Fruit fly (Drosophila melanogaster) whole organism, embryonic: Measurements from ENCODE around the gene CG46307.
A peak's percentile ranks its signal among the peaks of the same experiment; 100 is the strongest.

Experiments used
- Abd-B ChIP-seq: fragments of 200-800 bp; sonication (Bioruptor generic); optimal IDR thresholded peaks from 2 replicates; lab custom pipeline; 2018; ENCODE audit warnings: missing biosample characterization, mild to moderate bottlenecking, missing genetic modification characterization, moderate library complexity
- B-H1 ChIP-seq: fragments of 200-800 bp; sonication (Bioruptor generic); IDR thresholded peaks from 3 replicates; pipeline ENCODE4 v1.3.6; 2022; ENCODE audit warnings: missing biosample characterization, missing genetic modification characterization
- BEAF-32 ChIP-seq: fragments of 200-800 bp; sonication (Bioruptor generic); optimal IDR thresholded peaks from 3 replicates; lab custom pipeline; 2017; ENCODE audit warnings: missing biosample characterization, missing genetic modification characterization, mild to moderate bottlenecking, moderate library complexity, missing genetic modification reagents
- Bdp1 ChIP-seq: fragments of 200-800 bp; sonication (Bioruptor generic); optimal IDR thresholded peaks from 3 replicates; lab custom pipeline; 2016; ENCODE audit warnings: missing biosample characterization, missing genetic modification characterization
- Bgb ChIP-seq: fragments of 200-800 bp; sonication (Bioruptor generic); IDR thresholded peaks from 2 replicates; pipeline ENCODE4 v1.3.6; 2022; ENCODE audit warnings: missing biosample characterization, missing genetic modification characterization; ENCODE audit not compliant: partially characterized antibody
- CG10267 ChIP-seq: fragments of 200-800 bp; sonication (Bioruptor generic); optimal IDR thresholded peaks from 2 replicates; lab custom pipeline; 2018; ENCODE audit warnings: missing biosample characterization, mild to moderate bottlenecking, missing genetic modification characterization, moderate library complexity
- CG10979 ChIP-seq: fragments of 200-800 bp; sonication (Bioruptor generic); optimal IDR thresholded peaks from 2 replicates; lab custom pipeline; 2018; ENCODE audit warnings: missing biosample characterization, mild to moderate bottlenecking, missing genetic modification characterization, moderate library complexity
- CG11695 ChIP-seq: fragments of 200-800 bp; sonication (Bioruptor generic); IDR thresholded peaks from 3 replicates; pipeline ENCODE4 v1.3.6; 2022; ENCODE audit warnings: missing biosample characterization, missing genetic modification characterization
- CG12659 ChIP-seq: fragments of 200-800 bp; sonication (Bioruptor generic); optimal IDR thresholded peaks from 3 replicates; lab custom pipeline; 2017; ENCODE audit warnings: mild to moderate bottlenecking, missing biosample characterization, missing genetic modification reagents, missing genetic modification characterization
- CG13287 ChIP-seq: fragments of 200-800 bp; sonication (Bioruptor generic); IDR thresholded peaks from 2 replicates; pipeline ENCODE4 v1.3.6; 2022; ENCODE audit warnings: missing biosample characterization, missing genetic modification characterization; ENCODE audit not compliant: partially characterized antibody
- CG15514 ChIP-seq: fragments of 200-800 bp; sonication (Bioruptor generic); optimal IDR thresholded peaks from 3 replicates; lab custom pipeline; 2017; ENCODE audit warnings: missing biosample characterization, missing genetic modification characterization, mild to moderate bottlenecking, moderate library complexity, missing genetic modification reagents
- CG1647 ChIP-seq: fragments of 200-800 bp; sonication (Bioruptor generic); optimal IDR thresholded peaks from 3 replicates; lab custom pipeline; 2016; ENCODE audit warnings: missing biosample characterization, missing genetic modification characterization
- CG17361 ChIP-seq: fragments of 200-800 bp; sonication (Bioruptor generic); IDR thresholded peaks from 3 replicates; pipeline ENCODE4 v1.3.6; 2022; ENCODE audit warnings: missing biosample characterization, missing genetic modification characterization
- CG18011 ChIP-seq: fragments of 200-800 bp; sonication (Bioruptor generic); optimal IDR thresholded peaks from 2 replicates; lab custom pipeline; 2017; ENCODE audit warnings: missing biosample characterization, missing genetic modification characterization, mild to moderate bottlenecking, moderate library complexity, missing genotype
- CG18262 ChIP-seq: fragments of 200-800 bp; optimal IDR thresholded peaks from 3 replicates; lab custom pipeline; 2019; ENCODE audit warnings: missing biosample characterization, mild to moderate bottlenecking, missing genetic modification characterization, moderate library complexity
- CG2712 ChIP-seq: fragments of 200-800 bp; optimal IDR thresholded peaks from 3 replicates; lab custom pipeline; 2019; ENCODE audit warnings: missing biosample characterization, mild to moderate bottlenecking, missing genetic modification characterization, moderate library complexity
- CG30020 ChIP-seq: fragments of 200-800 bp; optimal IDR thresholded peaks from 2 replicates; lab custom pipeline; 2019; ENCODE audit warnings: missing biosample characterization, mild to moderate bottlenecking, missing genetic modification characterization, moderate library complexity
- CG30403 ChIP-seq: fragments of 200-800 bp; sonication (Bioruptor generic); optimal IDR thresholded peaks from 3 replicates; lab custom pipeline; 2016; ENCODE audit warnings: missing biosample characterization, missing genetic modification characterization
- CG31441 ChIP-seq: fragments of 200-800 bp; sonication (Bioruptor generic); IDR thresholded peaks from 2 replicates; pipeline ENCODE4 v1.3.6; 2022; ENCODE audit warnings: missing biosample characterization, missing genetic modification characterization
- CG34224 ChIP-seq: fragments of 200-800 bp; sonication (Bioruptor generic); IDR thresholded peaks from 3 replicates; pipeline ENCODE4 v1.3.6; 2022; ENCODE audit warnings: missing biosample characterization, missing genetic modification characterization; ENCODE audit not compliant: partially characterized antibody
- CG4328 ChIP-seq: fragments of 200-800 bp; sonication (Bioruptor generic); optimal IDR thresholded peaks from 3 replicates; lab custom pipeline; 2017; ENCODE audit warnings: missing biosample characterization, missing genetic modification reagents, missing genetic modification characterization
- CG8765 ChIP-seq: fragments of 200-800 bp; sonication (Bioruptor generic); IDR thresholded peaks from 2 replicates; pipeline ENCODE4 v1.3.6; 2022; ENCODE audit warnings: missing biosample characterization, missing genetic modification characterization
- Dref ChIP-seq: fragments of 200-800 bp; sonication (Bioruptor generic); IDR thresholded peaks from 2 replicates; pipeline ENCODE4 v1.3.6; 2022; ENCODE audit warnings: missing biosample characterization, missing genetic modification characterization
- Ets65A ChIP-seq: fragments of 200-800 bp; sonication (Bioruptor generic); peaks from one replicate; lab custom pipeline; 2016; ENCODE audit warnings: missing biosample characterization, missing genetic modification characterization
- HHEX ChIP-seq: fragments of 200-800 bp; sonication (Bioruptor generic); optimal IDR thresholded peaks from 3 replicates; lab custom pipeline; 2017; ENCODE audit warnings: missing biosample characterization, mild to moderate bottlenecking, missing genetic modification characterization, missing genetic modification reagents
- Hmx ChIP-seq: fragments of 200-800 bp; sonication (Bioruptor generic); optimal IDR thresholded peaks from 2 replicates; lab custom pipeline; 2016; ENCODE audit warnings: missing biosample characterization, missing genetic modification characterization
- Hsf ChIP-seq: fragments of 200-800 bp; sonication (Bioruptor generic); optimal IDR thresholded peaks from 3 replicates; lab custom pipeline; 2016; ENCODE audit warnings: missing biosample characterization, missing genetic modification characterization
- Lpt ChIP-seq: fragments of >200 bp; optimal IDR thresholded peaks from 2 replicates; lab custom pipeline; 2018; ENCODE audit warnings: missing biosample characterization, missing genetic modification characterization
- MESR4 ChIP-seq: fragments of 200-800 bp; sonication (Bioruptor generic); optimal IDR thresholded peaks from 2 replicates; lab custom pipeline; 2018; ENCODE audit warnings: missing biosample characterization, mild to moderate bottlenecking, missing genetic modification characterization, moderate library complexity
- Mes4 ChIP-seq: fragments of 200-800 bp; sonication (Bioruptor generic); optimal IDR thresholded peaks from 2 replicates; lab custom pipeline; 2016; ENCODE audit warnings: missing biosample characterization, missing genetic modification characterization
- NfI ChIP-seq: fragments of 200-800 bp; sonication (Bioruptor generic); optimal IDR thresholded peaks from 3 replicates; lab custom pipeline; 2018; ENCODE audit warnings: missing biosample characterization, mild to moderate bottlenecking, missing genetic modification characterization, moderate library complexity
- Side ChIP-seq: fragments of 200-800 bp; sonication (Bioruptor generic); optimal IDR thresholded peaks from 2 replicates; lab custom pipeline; 2016; ENCODE audit warnings: missing biosample characterization, missing genetic modification characterization
- Stat92E ChIP-seq, 3 experiments: fragments of >200 bp in 2 of 3; fragments of 200-800 bp in 1 of 3; sonication (Bioruptor generic) in 1 of 3; optimal IDR thresholded peaks; 2 replicates each; lab custom pipeline; 2017 to 2019; ENCODE audit warnings: missing biosample characterization in 3 of 3, missing genetic modification characterization in 3 of 3, mild to moderate bottlenecking in 1 of 3, moderate library complexity in 1 of 3
- Trl ChIP-seq, 3 experiments: fragments of >200 bp in 2 of 3; fragments of 200-800 bp in 1 of 3; sonication (Bioruptor generic) in 1 of 3; optimal IDR thresholded peaks; 2 replicates in 1 of 3; 3 replicates in 2 of 3; lab custom pipeline; 2016 to 2017; ENCODE audit warnings: missing biosample characterization in 1 of 3, missing genetic modification characterization in 1 of 3
- ap ChIP-seq: fragments of 200-800 bp; sonication (Bioruptor generic); IDR thresholded peaks from 2 replicates; pipeline ENCODE4 v1.3.6; 2022; ENCODE audit warnings: missing biosample characterization, missing genetic modification characterization
- bigmax ChIP-seq: fragments of 200-800 bp; sonication (Bioruptor generic); optimal IDR thresholded peaks from 2 replicates; lab custom pipeline; 2018; ENCODE audit warnings: missing biosample characterization, mild to moderate bottlenecking, missing genetic modification characterization
- gcm ChIP-seq: fragments of 200-800 bp; sonication (Bioruptor generic); optimal IDR thresholded peaks from 2 replicates; lab custom pipeline; 2019; ENCODE audit warnings: missing biosample characterization, mild to moderate bottlenecking, missing genetic modification characterization, moderate library complexity
- gfzf ChIP-seq: fragments of 200-800 bp; sonication (Bioruptor generic); optimal IDR thresholded peaks from 2 replicates; lab custom pipeline; 2016; ENCODE audit warnings: missing biosample characterization, mild to moderate bottlenecking, missing genetic modification characterization, moderate library complexity
- hth ChIP-seq: fragments of >200 bp; optimal IDR thresholded peaks from 2 replicates; lab custom pipeline; 2017; ENCODE audit warnings: inconsistent platforms
- insv ChIP-seq, 2 experiments: fragments of 200-800 bp; sonication (Bioruptor generic); optimal IDR thresholded peaks; 3 replicates each; lab custom pipeline; 2016 to 2018; ENCODE audit warnings: missing biosample characterization in 2 of 2, missing genetic modification characterization in 2 of 2
- jing ChIP-seq: fragments of 200-800 bp; sonication (Bioruptor generic); optimal IDR thresholded peaks from 2 replicates; lab custom pipeline; 2018; ENCODE audit warnings: missing biosample characterization, mild to moderate bottlenecking, missing genetic modification characterization
- lov ChIP-seq, 2 experiments: fragments of 200-800 bp in 1 of 2; fragments of >200 bp in 1 of 2; sonication (Bioruptor generic) in 1 of 2; IDR thresholded peaks in 1 of 2; optimal IDR thresholded peaks in 1 of 2; 2 replicates in 1 of 2; 3 replicates in 1 of 2; pipeline versions ENCODE4 v1.3.6 to Lab custom; 2017 to 2022; ENCODE audit warnings: missing biosample characterization in 1 of 2, missing genetic modification characterization in 1 of 2
- prd ChIP-seq, 3 experiments: fragments of >200 bp in 2 of 3; fragments of 200-800 bp in 1 of 3; sonication (Bioruptor generic) in 1 of 3; optimal IDR thresholded peaks in 2 of 3; IDR thresholded peaks in 1 of 3; 2 replicates in 2 of 3; 3 replicates in 1 of 3; pipeline versions ENCODE4 v1.3.6 to Lab custom; 2017 to 2022; ENCODE audit warnings: missing biosample characterization in 1 of 3, missing genetic modification characterization in 1 of 3
- repo ChIP-seq: fragments of 200-800 bp; sonication (Bioruptor generic); optimal IDR thresholded peaks from 2 replicates; lab custom pipeline; 2016; ENCODE audit warnings: missing biosample characterization, missing genetic modification characterization
- sd ChIP-seq: fragments of 200-800 bp; sonication (Bioruptor generic); optimal IDR thresholded peaks from 3 replicates; lab custom pipeline; 2018; ENCODE audit warnings: missing biosample characterization, mild to moderate bottlenecking, missing genetic modification characterization, moderate library complexity
- stc ChIP-seq: fragments of 200-800 bp; sonication (Bioruptor generic); IDR thresholded peaks from 2 replicates; pipeline ENCODE4 v1.3.6; 2022; ENCODE audit warnings: missing biosample characterization, missing genetic modification characterization
- stwl ChIP-seq: fragments of 200-800 bp; sonication (Bioruptor generic); optimal IDR thresholded peaks from 3 replicates; lab custom pipeline; 2018; ENCODE audit warnings: missing biosample characterization, mild to moderate bottlenecking, missing genetic modification characterization, moderate library complexity
- ttk ChIP-seq: fragments of 200-800 bp; sonication (Bioruptor generic); IDR thresholded peaks from 2 replicates; pipeline ENCODE4 v2.1.2; 2022; ENCODE audit warnings: missing biosample characterization, missing genetic modification characterization
- vvl ChIP-seq: fragments of 200-800 bp; sonication (Bioruptor generic); IDR thresholded peaks from 2 replicates; pipeline ENCODE4 v1.3.6; 2022; ENCODE audit warnings: missing biosample characterization, missing genetic modification characterization

CG46307 gene

DNA sequence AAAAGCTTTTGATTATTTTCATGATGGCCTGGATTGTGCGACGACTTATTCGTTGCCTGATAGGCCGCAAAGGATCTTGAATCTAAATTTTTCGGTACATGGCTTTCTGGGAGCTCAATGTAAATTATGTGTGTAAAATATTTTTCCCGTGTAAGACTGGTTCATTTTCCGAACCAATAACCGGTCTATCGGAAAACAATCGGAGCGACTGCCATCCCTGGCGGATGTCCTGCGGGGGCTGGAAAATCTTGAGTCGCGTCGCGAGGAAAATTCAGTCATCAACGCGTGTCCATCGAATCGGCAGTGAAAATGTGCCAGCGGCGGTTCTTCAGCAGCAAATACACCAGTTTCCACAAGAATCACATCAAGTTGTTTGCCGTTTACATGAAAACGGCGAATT, at the start of gene CG46307, which contains the start of gene Nhe2:
Gene CG46307, plus strand, starts transcription at position 243 of the 400 bp plus-strand sequence.
Gene Nhe2, plus strand, starts transcription at position 243 of the 400 bp plus-strand sequence.
- TF ChIP-seq CG10979, result no peak
- no peak for TF ChIP-seq MESR4 (GFP tag; lab: Kevin White, UChicago)
- peak; percentile 62 for TF ChIP-seq stwl (tag; lab: Kevin White, UChicago)
- 0 out of 3 replicates have a peak, but pooled peaks have one; percentile 16 for TF ChIP-seq B-H1 (GFP tag; lab: Robert Waterston, UW)
- TF ChIP-seq Hsf (GFP tag; lab: Kevin White, UChicago), result no peak
- no peak for TF ChIP-seq CG31441 (GFP tag; lab: Robert Waterston, UW)
- TF ChIP-seq Stat92E (GFP tag; optimal IDR thresholded peaks at IDR 0.05; lab: Kevin White, UChicago), result peak in 1 of 3 experiments; percentile 22
- no peak for TF ChIP-seq Side (GFP tag; lab: Kevin White, UChicago)
- no peak for TF ChIP-seq CG4328 (GFP tag; lab: Kevin White, UChicago)
- no peak for TF ChIP-seq CG34224 (GFP tag; lab: Robert Waterston, UW)
- TF ChIP-seq hth (lab: Kevin White, UChicago), result no peak
- no peak for TF ChIP-seq CG30403 (GFP tag; lab: Kevin White, UChicago)
- no peak for TF ChIP-seq Trl (optimal IDR thresholded peaks at IDR 0.05; lab: Kevin White, UChicago)
- TF ChIP-seq Trl (GFP tag; optimal IDR thresholded peaks at IDR 0.05; lab: Kevin White, UChicago), result no peak
- no peak for TF ChIP-seq CG1647
- TF ChIP-seq sd, result no peak
- TF ChIP-seq repo (GFP tag; lab: Kevin White, UChicago), result no peak
- peak; percentile 21 for TF ChIP-seq BEAF-32 (GFP tag; lab: Kevin White, UChicago)
- no peak for TF ChIP-seq CG8765 (GFP tag; lab: Robert Waterston, UW)
- TF ChIP-seq ap (GFP tag; lab: Robert Waterston, UW), result no peak
- no peak for TF ChIP-seq prd (optimal IDR thresholded peaks at IDR 0.05; lab: Kevin White, UChicago)
- 0 out of 3 replicates have a peak, but pooled peaks have one; percentile 32 for TF ChIP-seq prd (GFP tag; IDR thresholded peaks at IDR 0.05; lab: Robert Waterston, UW)
- TF ChIP-seq Bdp1 (GFP tag; lab: Kevin White, UChicago), result no peak
- peak; percentile 78 for TF ChIP-seq Ets65A (GFP tag; lab: Kevin White, UChicago)
- TF ChIP-seq gcm (GFP tag; lab: Kevin White, UChicago), result no peak
- no peak for TF ChIP-seq CG18011 (GFP tag; lab: Kevin White, UChicago)
- TF ChIP-seq CG18262 (tag; lab: Kevin White, UChicago), result peak; percentile 0
- no peak for TF ChIP-seq insv (GFP tag; optimal IDR thresholded peaks at IDR 0.05; lab: Kevin White, UChicago)
- TF ChIP-seq CG17361 (GFP tag; lab: Robert Waterston, UW), result peak; percentile 20; the same call in 1 of the 3 replicates
- 0 out of 2 replicates have a peak, but pooled peaks have one; percentile 57 for TF ChIP-seq Dref (GFP tag; lab: Robert Waterston, UW)
- TF ChIP-seq gfzf (GFP tag; lab: Kevin White, UChicago), result peak; percentile 36
- TF ChIP-seq jing (GFP tag; lab: Kevin White, UChicago), result no peak
- peak; percentile 98 for TF ChIP-seq CG15514 (GFP tag; lab: Kevin White, UChicago)
- peak; percentile 30 for TF ChIP-seq CG10267 (tag; lab: Kevin White, UChicago)
- TF ChIP-seq HHEX (GFP tag; lab: Kevin White, UChicago), result no peak
- no peak for TF ChIP-seq lov (optimal IDR thresholded peaks at IDR 0.05; lab: Kevin White, UChicago)
- TF ChIP-seq lov (GFP tag; IDR thresholded peaks at IDR 0.05; lab: Robert Waterston, UW), result no peak
- TF ChIP-seq CG12659 (GFP tag; lab: Kevin White, UChicago), result peak; percentile 22
- no peak for TF ChIP-seq CG13287 (GFP tag; lab: Robert Waterston, UW)
- no peak for TF ChIP-seq Lpt (GFP tag; lab: Kevin White, UChicago)
- no peak for TF ChIP-seq ttk (GFP tag; lab: Robert Waterston, UW)
- no peak for TF ChIP-seq Hmx
- no peak for TF ChIP-seq vvl (GFP tag; lab: Robert Waterston, UW)
- no peak for TF ChIP-seq CG30020 (tag; lab: Kevin White, UChicago)
- no peak for TF ChIP-seq Abd-B
- TF ChIP-seq Bgb (GFP tag; lab: Robert Waterston, UW), result peak; percentile 31; the same call in 1 of the 2 replicates
- TF ChIP-seq CG2712, result peak; percentile 15
- no peak for TF ChIP-seq CG11695 (GFP tag; lab: Robert Waterston, UW)
- no peak for TF ChIP-seq bigmax (GFP tag; lab: Kevin White, UChicago)
- no peak for TF ChIP-seq NfI
- TF ChIP-seq stc (GFP tag; lab: Robert Waterston, UW), result no peak
- no peak for TF ChIP-seq Mes4 (GFP tag; lab: Kevin White, UChicago)
